Fruit fly (Drosophila melanogaster) whole organism, embryonic: Measurements from ENCODE around the gene scat.
A peak's percentile ranks its signal among the peaks of the same experiment; 100 is the strongest.

ENCODE experiments used
- CG10209 ChIP-seq: fragments of 200-800 bp; sonication (Bioruptor generic); optimal IDR thresholded peaks from 3 replicates; lab custom pipeline; 2017; ENCODE audit warnings: missing biosample characterization, mild to moderate bottlenecking, missing genetic modification characterization, missing genetic modification reagents
- CG10267 ChIP-seq: fragments of 200-800 bp; sonication (Bioruptor generic); optimal IDR thresholded peaks from 2 replicates; lab custom pipeline; 2018; ENCODE audit warnings: missing biosample characterization, mild to moderate bottlenecking, missing genetic modification characterization, moderate library complexity
- CG14667 ChIP-seq: fragments of 200-800 bp; sonication (Bioruptor generic); IDR thresholded peaks from 2 replicates; pipeline ENCODE4 v1.3.6; 2022; ENCODE audit warnings: missing biosample characterization, missing genetic modification characterization
- CG14710 ChIP-seq: fragments of 200-800 bp; sonication (Bioruptor generic); optimal IDR thresholded peaks from 3 replicates; lab custom pipeline; 2019; ENCODE audit warnings: missing biosample characterization, mild to moderate bottlenecking, missing genetic modification characterization, moderate library complexity
- CG14965 ChIP-seq: fragments of 200-800 bp; sonication (Bioruptor generic); optimal IDR thresholded peaks from 2 replicates; lab custom pipeline; 2016; ENCODE audit warnings: missing biosample characterization, missing genetic modification characterization, borderline replicate concordance
- CG16813 ChIP-seq: fragments of 200-800 bp; sonication (Bioruptor generic); IDR thresholded peaks from 3 replicates; pipeline ENCODE4 v1.3.6; 2022; ENCODE audit warnings: missing biosample characterization, missing genetic modification characterization; ENCODE audit not compliant: partially characterized antibody
- CG32532 ChIP-seq: fragments of 200-800 bp; sonication (Bioruptor generic); IDR thresholded peaks from 2 replicates; pipeline ENCODE4 v1.3.6; 2022; ENCODE audit warnings: missing biosample characterization, missing genetic modification characterization
- CG4424 ChIP-seq: fragments of 200-800 bp; sonication (Bioruptor generic); optimal IDR thresholded peaks from 3 replicates; lab custom pipeline; 2016; ENCODE audit warnings: missing biosample characterization, missing genetic modification characterization
- CG7271 ChIP-seq: fragments of 200-800 bp; sonication (Bioruptor generic); optimal IDR thresholded peaks from 2 replicates; lab custom pipeline; 2018; ENCODE audit warnings: missing biosample characterization, mild to moderate bottlenecking, missing genetic modification characterization, moderate library complexity
- CG7963 ChIP-seq: fragments of 200-800 bp; sonication (Bioruptor generic); IDR thresholded peaks from 3 replicates; pipeline ENCODE4 v1.3.6; 2022; ENCODE audit warnings: missing biosample characterization, missing genetic modification characterization; ENCODE audit not compliant: partially characterized antibody
- CG8290 ChIP-seq, 3 experiments: fragments of 200-800 bp; sonication (Bioruptor generic); optimal IDR thresholded peaks; 2 replicates each; lab custom pipeline; 2016 to 2019; ENCODE audit warnings: missing biosample characterization in 3 of 3, missing genetic modification characterization in 3 of 3, mild to moderate bottlenecking in 2 of 3, moderate library complexity in 1 of 3
- Deaf1 ChIP-seq: fragments of 200-800 bp; optimal IDR thresholded peaks from 3 replicates; lab custom pipeline; 2019; ENCODE audit warnings: missing biosample characterization, mild to moderate bottlenecking, missing genetic modification characterization, moderate library complexity
- Hr39 ChIP-seq: fragments of >200 bp; optimal IDR thresholded peaks from 2 replicates; lab custom pipeline; 2017
- Lpt ChIP-seq: fragments of >200 bp; optimal IDR thresholded peaks from 2 replicates; lab custom pipeline; 2018; ENCODE audit warnings: missing biosample characterization, missing genetic modification characterization
- Xrp1 ChIP-seq: fragments of 200-800 bp; sonication (Bioruptor generic); IDR thresholded peaks from 2 replicates; pipeline ENCODE4 v1.3.6; 2022; ENCODE audit warnings: missing biosample characterization, missing genetic modification characterization
- amos ChIP-seq: fragments of 200-800 bp; sonication (Bioruptor generic); IDR thresholded peaks from 2 replicates; pipeline ENCODE4 v1.3.6; 2022; ENCODE audit warnings: missing biosample characterization, missing genetic modification characterization; ENCODE audit not compliant: partially characterized antibody
- ash1 ChIP-seq: fragments of 200-800 bp; sonication (Bioruptor generic); optimal IDR thresholded peaks from 2 replicates; lab custom pipeline; 2018; ENCODE audit warnings: missing biosample characterization, mild to moderate bottlenecking, missing genetic modification characterization
- ci ChIP-seq: fragments of 200-800 bp; sonication (Bioruptor generic); IDR thresholded peaks from 3 replicates; pipeline ENCODE4 v1.3.6; 2022; ENCODE audit warnings: missing biosample characterization, missing genetic modification characterization
- gt ChIP-seq: fragments of 200-800 bp; sonication (Bioruptor generic); IDR thresholded peaks from 2 replicates; pipeline ENCODE4 v1.3.6; 2022; ENCODE audit warnings: missing biosample characterization, missing genetic modification characterization
- hb ChIP-seq: fragments of 200-800 bp; sonication (Bioruptor generic); IDR thresholded peaks from 3 replicates; pipeline ENCODE4 v1.3.6; 2022; ENCODE audit warnings: missing biosample characterization, missing genetic modification characterization; ENCODE audit not compliant: partially characterized antibody
- kni ChIP-seq: fragments of 200-800 bp; sonication (Bioruptor generic); optimal IDR thresholded peaks from 3 replicates; lab custom pipeline; 2017; ENCODE audit warnings: mild to moderate bottlenecking, missing biosample characterization, missing genetic modification reagents, missing genetic modification characterization
- pan ChIP-seq, 4 experiments: fragments of >200 bp in 3 of 4; fragments of 200-800 bp in 1 of 4; sonication (Bioruptor generic) in 1 of 4; optimal IDR thresholded peaks in 3 of 4; IDR thresholded peaks in 1 of 4; 2 replicates each; pipeline versions ENCODE4 v1.3.6 to Lab custom; 2017 to 2022; ENCODE audit warnings: missing biosample characterization in 2 of 4, missing genetic modification characterization in 2 of 4, mixed read lengths in 1 of 4
- peb ChIP-seq: fragments of 200-800 bp; sonication (Bioruptor generic); IDR thresholded peaks from 2 replicates; pipeline ENCODE4 v1.3.6; 2022; ENCODE audit warnings: missing biosample characterization, missing genetic modification characterization
- phol ChIP-seq: fragments of 200-800 bp; sonication (Bioruptor generic); optimal IDR thresholded peaks from 3 replicates; lab custom pipeline; 2018; ENCODE audit warnings: missing biosample characterization, mild to moderate bottlenecking, missing genetic modification characterization, moderate library complexity
- sens ChIP-seq: fragments of 200-800 bp; sonication (Bioruptor generic); peaks from one replicate; lab custom pipeline; 2016; ENCODE audit warnings: missing biosample characterization, missing genetic modification characterization
- stwl ChIP-seq: fragments of 200-800 bp; sonication (Bioruptor generic); optimal IDR thresholded peaks from 3 replicates; lab custom pipeline; 2018; ENCODE audit warnings: missing biosample characterization, mild to moderate bottlenecking, missing genetic modification characterization, moderate library complexity
- tap ChIP-seq: fragments of 200-800 bp; optimal IDR thresholded peaks from 3 replicates; lab custom pipeline; 2019; ENCODE audit warnings: missing biosample characterization, mild to moderate bottlenecking, missing genetic modification characterization, moderate library complexity
- tll ChIP-seq, 2 experiments: fragments of 200-800 bp in 1 of 2; fragments of >200 bp in 1 of 2; sonication (Bioruptor generic) in 1 of 2; optimal IDR thresholded peaks; 2 replicates each; lab custom pipeline; 2017 to 2019; ENCODE audit warnings: missing biosample characterization in 2 of 2, missing genetic modification characterization in 2 of 2, mild to moderate bottlenecking in 1 of 2, moderate library complexity in 1 of 2
- ttk ChIP-seq: fragments of 200-800 bp; sonication (Bioruptor generic); IDR thresholded peaks from 2 replicates; pipeline ENCODE4 v2.1.2; 2022; ENCODE audit warnings: missing biosample characterization, missing genetic modification characterization

scat gene

DNA sequence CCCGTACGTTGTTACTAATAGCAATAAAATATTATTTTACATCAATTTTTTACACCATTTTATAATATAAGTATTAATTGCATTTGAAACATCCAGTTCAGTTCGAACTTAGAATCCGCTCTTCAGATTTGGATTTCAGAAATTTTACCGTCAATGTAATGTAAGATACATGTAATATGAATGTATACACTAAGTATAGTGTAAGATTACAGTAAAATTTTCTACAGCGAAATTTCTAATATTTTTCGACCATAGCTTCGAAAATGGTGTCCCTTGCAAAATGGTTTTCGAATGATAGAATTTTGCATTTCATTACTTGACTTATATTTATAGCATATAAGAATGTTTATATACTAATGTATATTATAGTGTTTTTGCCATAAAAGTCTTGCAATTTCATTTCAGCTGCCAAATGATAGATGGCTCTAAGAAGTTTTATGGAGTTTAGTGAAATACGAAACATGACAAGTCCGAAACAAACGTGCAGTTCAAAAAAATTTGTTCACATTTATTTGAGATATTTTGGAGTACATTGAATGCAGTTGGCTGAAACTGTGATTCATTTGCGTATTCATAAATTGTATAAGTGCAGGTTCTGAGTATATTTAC lies 33.4 kb downstream of the scat start (continued):
- TF ChIP-seq ci (GFP tag; lab: Robert Waterston, UW) (0 out of 3 replicates have a peak, but pooled peaks have one; percentile 17), stwl (peak; percentile 16), Deaf1 (no peak), kni (GFP tag; lab: Kevin White, UChicago) (peak; percentile 41), peb (GFP tag; lab: Robert Waterston, UW) (no peak), ash1 (GFP tag; lab: Kevin White, UChicago) (no peak), CG32532 (GFP tag; lab: Robert Waterston, UW) (peak; percentile 35; the same call in 1 of the 2 replicates), tap (tag; lab: Kevin White, UChicago) (no peak), CG14710 (tag; lab: Kevin White, UChicago) (peak; percentile 3), amos (peak; percentile 73), CG8290 (GFP tag; optimal IDR thresholded peaks at IDR 0.05; lab: Kevin White, UChicago) (no peak), CG8290 (tag; optimal IDR thresholded peaks at IDR 0.05; lab: Kevin White, UChicago) (no peak), gt (GFP tag; lab: Robert Waterston, UW) (no peak), CG14965 (GFP tag; lab: Kevin White, UChicago) (peak; percentile 91), tll (GFP tag; optimal IDR thresholded peaks at IDR 0.05; lab: Kevin White, UChicago) (no peak), Xrp1 (GFP tag; lab: Robert Waterston, UW) (peak; percentile 11; the same call in 1 of the 2 replicates), CG4424 (GFP tag; lab: Kevin White, UChicago) (peak; percentile 43), sens (peak; percentile 82), ttk (GFP tag; lab: Robert Waterston, UW) (no peak), CG7271 (tag; lab: Kevin White, UChicago) (peak; percentile 10), CG16813 (GFP tag; lab: Robert Waterston, UW) (peak; percentile 65), pan (optimal IDR thresholded peaks at IDR 0.05; lab: Kevin White, UChicago) (no peak), pan (GFP tag; optimal IDR thresholded peaks at IDR 0.05 in 1 of 2, IDR thresholded peaks at IDR 0.05 in 1 of 2) (peak in 1 of 2 experiments; percentile 51), Lpt (GFP tag; lab: Kevin White, UChicago) (no peak), CG10267 (tag; lab: Kevin White, UChicago) (peak; percentile 16), phol (tag; lab: Kevin White, UChicago) (peak; percentile 9), CG7963 (GFP tag; lab: Robert Waterston, UW) (0 out of 3 replicates have a peak, but pooled peaks have one; percentile 10)

DNA sequence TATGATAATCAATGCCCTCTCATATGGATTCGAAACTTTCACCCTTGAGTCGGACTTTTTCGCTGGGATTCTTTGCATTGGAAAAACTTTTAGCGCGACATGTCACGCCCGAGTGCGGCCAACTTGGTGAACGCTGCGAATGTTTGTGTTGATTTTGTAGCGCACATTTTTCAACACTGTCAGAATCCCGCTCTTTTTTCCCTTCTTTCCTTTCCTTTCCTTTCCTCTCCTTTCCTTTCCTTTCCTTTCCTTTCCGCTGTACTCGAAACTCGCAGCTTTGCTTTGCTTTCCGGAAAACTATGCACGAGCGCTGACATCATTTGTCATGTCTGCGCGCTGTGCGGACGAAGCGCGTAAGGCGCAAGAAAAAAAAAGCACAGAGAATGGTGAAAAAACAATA lies 36.2 kb downstream of the scat start:
- no peak for TF ChIP-seq hb (GFP tag; lab: Robert Waterston, UW)
- peak; percentile 96 for TF ChIP-seq Hr39
- TF ChIP-seq CG10209 (GFP tag; lab: Kevin White, UChicago), result no peak
- TF ChIP-seq CG14667 (GFP tag; lab: Robert Waterston, UW), result no peak
- TF ChIP-seq, all 482 proteins: peak for 1
